Worm (Caenorhabditis elegans) whole organism, mixed stage, embryonic: Measurements from ENCODE around the gene F15B9.8.

ENCODE experiments used
- M03D4.4 ChIP-seq: sonication (generic microtip); optimal IDR thresholded peaks from 2 replicates; lab custom pipeline; 2017; ENCODE audit warnings: mild to moderate bottlenecking, missing genetic modification characterization, missing compliant biosample characterization
- bed-3 ChIP-seq: fragments of 200-800 bp; sonication (Bioruptor generic); optimal IDR thresholded peaks from 3 replicates; lab custom pipeline; 2018; ENCODE audit warnings: mild to moderate bottlenecking, missing genetic modification characterization, moderate library complexity, missing compliant biosample characterization
- blmp-1 ChIP-seq: fragments of 150-350 bp; optimal IDR thresholded peaks from 2 replicates; lab custom pipeline; 2014; ENCODE audit warnings: missing biosample characterization, missing genetic modification characterization
- ceh-39 ChIP-seq: fragments of 150-350 bp; optimal IDR thresholded peaks from 2 replicates; lab custom pipeline; 2014; ENCODE audit warnings: missing biosample characterization, missing genetic modification characterization
- ceh-43 ChIP-seq: fragments of 200-800 bp; sonication (Bioruptor generic); optimal IDR thresholded peaks from 2 replicates; lab custom pipeline; 2018; ENCODE audit warnings: mild to moderate bottlenecking, missing genetic modification characterization, moderate library complexity, missing compliant biosample characterization
- ceh-83 ChIP-seq: fragments of 200-800 bp; sonication (Bioruptor generic); optimal IDR thresholded peaks from 2 replicates; lab custom pipeline; 2018; ENCODE audit warnings: mild to moderate bottlenecking, missing genetic modification characterization, missing compliant biosample characterization
- ces-1 ChIP-seq: fragments of 150-350 bp; optimal IDR thresholded peaks from 2 replicates; lab custom pipeline; 2014; ENCODE audit warnings: missing biosample characterization, missing genetic modification reagents, missing genetic modification characterization
- cnd-1 ChIP-seq: fragments of 200-800 bp; sonication (Bioruptor generic); optimal IDR thresholded peaks from 2 replicates; lab custom pipeline; 2018; ENCODE audit warnings: mild to moderate bottlenecking, missing genetic modification characterization, missing compliant biosample characterization
- drap-1 ChIP-seq: fragments of 200-800 bp; sonication (Bioruptor generic); optimal IDR thresholded peaks from 3 replicates; lab custom pipeline; 2018; ENCODE audit warnings: mild to moderate bottlenecking, missing genetic modification characterization, missing compliant biosample characterization
- elt-1 ChIP-seq: sonication (generic microtip); optimal IDR thresholded peaks from 2 replicates; lab custom pipeline; 2017; ENCODE audit warnings: missing genetic modification characterization, mild to moderate bottlenecking, missing compliant biosample characterization, antibody characterized with exemption, moderate library complexity, borderline replicate concordance; ENCODE audit not compliant: insufficient read depth
- elt-3 ChIP-seq: fragments of 150-350 bp; optimal IDR thresholded peaks from 2 replicates; lab custom pipeline; 2014; ENCODE audit warnings: missing biosample characterization, missing genetic modification characterization
- flh-1 ChIP-seq: fragments of 200-800 bp; sonication (Bioruptor generic); optimal IDR thresholded peaks from 2 replicates; lab custom pipeline; 2018; ENCODE audit warnings: mild to moderate bottlenecking, missing genetic modification characterization, moderate library complexity, missing compliant biosample characterization
- ham-2 ChIP-seq: fragments of 200-800 bp; sonication (Bioruptor generic); optimal IDR thresholded peaks from 2 replicates; lab custom pipeline; 2018; ENCODE audit warnings: mild to moderate bottlenecking, missing genetic modification characterization, missing compliant biosample characterization
- hlh-1 ChIP-seq: fragments of 150-350 bp; optimal IDR thresholded peaks from 2 replicates; lab custom pipeline; 2014; ENCODE audit warnings: missing biosample characterization, missing genetic modification reagents, missing genetic modification characterization
- lin-13 ChIP-seq: fragments of 150-350 bp; optimal IDR thresholded peaks from 2 replicates; lab custom pipeline; 2014; ENCODE audit warnings: missing biosample characterization, missing genetic modification characterization
- lin-32 ChIP-seq: fragments of 200-800 bp; sonication (Bioruptor generic); optimal IDR thresholded peaks from 2 replicates; lab custom pipeline; 2018; ENCODE audit warnings: mild to moderate bottlenecking, missing genetic modification characterization, missing compliant biosample characterization
- lsy-2 ChIP-seq: fragments of 150-350 bp; optimal IDR thresholded peaks from 2 replicates; lab custom pipeline; 2014; ENCODE audit warnings: missing biosample characterization, missing genetic modification characterization
- mab-5 ChIP-seq: fragments of 150-350 bp; optimal IDR thresholded peaks from 2 replicates; lab custom pipeline; 2014; ENCODE audit warnings: missing biosample characterization, missing genetic modification characterization
- mep-1 ChIP-seq: fragments of 150-350 bp; optimal IDR thresholded peaks from 2 replicates; lab custom pipeline; 2017; ENCODE audit warnings: missing biosample characterization, missing genetic modification reagents, missing genetic modification characterization, inconsistent platforms
- mls-2 ChIP-seq: sonication (generic microtip); optimal IDR thresholded peaks from 2 replicates; lab custom pipeline; 2016; ENCODE audit warnings: mild to moderate bottlenecking, missing genetic modification characterization, moderate library complexity, missing compliant biosample characterization
- nhr-12 ChIP-seq: fragments of 150-350 bp; optimal IDR thresholded peaks from 2 replicates; lab custom pipeline; 2014; ENCODE audit warnings: missing biosample characterization, missing genetic modification characterization
- nhr-2 ChIP-seq: fragments of 150-350 bp; optimal IDR thresholded peaks from 2 replicates; lab custom pipeline; 2014; ENCODE audit warnings: missing biosample characterization, missing genetic modification characterization
- nhr-237 ChIP-seq: fragments of 150-350 bp; optimal IDR thresholded peaks from 2 replicates; lab custom pipeline; 2014; ENCODE audit warnings: missing biosample characterization, missing genetic modification characterization
- nhr-28 ChIP-seq: fragments of 150-350 bp; optimal IDR thresholded peaks from 2 replicates; lab custom pipeline; 2014; ENCODE audit warnings: missing biosample characterization, missing genetic modification characterization
- nhr-76 ChIP-seq: sonication (generic microtip); optimal IDR thresholded peaks from 2 replicates; lab custom pipeline; 2017; ENCODE audit warnings: missing biosample characterization, missing genetic modification characterization
- pha-4 ChIP-seq: fragments of 150-350 bp; optimal IDR thresholded peaks from 2 replicates; lab custom pipeline; 2018; ENCODE audit warnings: missing biosample characterization, missing genetic modification reagents, missing genetic modification characterization
- sem-2 ChIP-seq: fragments of 200-800 bp; sonication (Bioruptor generic); optimal IDR thresholded peaks from 2 replicates; lab custom pipeline; 2018; ENCODE audit warnings: mild to moderate bottlenecking, missing genetic modification characterization, missing compliant biosample characterization
- snpc-4 ChIP-seq: fragments of 150-350 bp; optimal IDR thresholded peaks from 2 replicates; lab custom pipeline; 2014; ENCODE audit warnings: missing biosample characterization, missing genetic modification characterization
- sptf-1 ChIP-seq: sonication (generic microtip); optimal IDR thresholded peaks from 2 replicates; lab custom pipeline; 2017; ENCODE audit warnings: mild to moderate bottlenecking, missing genetic modification characterization, moderate library complexity, missing compliant biosample characterization
- tbx-8 ChIP-seq: fragments of 200-800 bp; sonication (Bioruptor generic); optimal IDR thresholded peaks from 2 replicates; lab custom pipeline; 2018; ENCODE audit warnings: mild to moderate bottlenecking, missing genetic modification characterization, moderate library complexity, missing compliant biosample characterization
- unc-120 ChIP-seq: sonication (generic microtip); optimal IDR thresholded peaks from 2 replicates; lab custom pipeline; 2017; ENCODE audit warnings: missing genetic modification characterization, missing compliant biosample characterization; ENCODE audit not compliant: poor library complexity, severe bottlenecking
- unc-39 ChIP-seq: fragments of 150-350 bp; optimal IDR thresholded peaks from 2 replicates; lab custom pipeline; 2014; ENCODE audit warnings: missing biosample characterization, missing genetic modification characterization
- unc-62 ChIP-seq: fragments of 150-350 bp; optimal IDR thresholded peaks from 2 replicates; lab custom pipeline; 2014; ENCODE audit warnings: missing biosample characterization, missing genetic modification reagents, missing genetic modification characterization
- zip-8 ChIP-seq: fragments of 150-350 bp; optimal IDR thresholded peaks from 2 replicates; lab custom pipeline; 2014; ENCODE audit warnings: missing biosample characterization, missing genetic modification characterization
- ztf-11 ChIP-seq: fragments of 150-350 bp; optimal IDR thresholded peaks from 2 replicates; lab custom pipeline; 2014; ENCODE audit warnings: missing biosample characterization, missing genetic modification characterization

Gene F15B9.8

DNA sequence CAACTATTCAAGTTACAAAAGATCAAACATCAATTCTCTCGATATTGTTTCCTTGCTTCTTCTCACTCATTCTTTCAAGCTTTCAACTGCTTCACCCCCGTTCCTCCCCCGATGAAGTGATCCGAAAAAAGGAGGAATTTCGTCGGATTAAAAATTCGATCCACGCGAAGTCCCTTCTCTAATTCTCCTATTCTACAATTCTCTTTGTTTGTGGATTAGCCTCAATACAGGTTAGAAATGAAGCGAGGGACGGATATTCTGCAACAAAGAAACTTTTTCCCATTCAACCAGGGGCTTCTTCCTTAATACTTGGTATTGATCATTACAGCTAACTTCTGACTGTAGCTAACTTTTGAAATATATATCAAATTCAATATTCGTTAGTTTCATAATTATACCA, 43.6 kb upstream of the F15B9.8 start, which contains the start of gene grl-2:
Gene grl-2 (plus strand): TSS at position 301 of the 400 bp plus-strand sequence.
- TF ChIP-seq tbx-8 (GFP tag; lab: Kevin White, UChicago) (no peak), ceh-43 (GFP tag; lab: Kevin White, UChicago) (no peak), snpc-4 (tag; lab: Kevin White, UChicago) (no peak), sptf-1 (tag; lab: Kevin White, UChicago) (no peak), ham-2 (GFP tag; lab: Kevin White, UChicago) (no peak), blmp-1 (tag; lab: Kevin White, UChicago) (no peak), elt-3 (tag; lab: Kevin White, UChicago) (no peak)

DNA sequence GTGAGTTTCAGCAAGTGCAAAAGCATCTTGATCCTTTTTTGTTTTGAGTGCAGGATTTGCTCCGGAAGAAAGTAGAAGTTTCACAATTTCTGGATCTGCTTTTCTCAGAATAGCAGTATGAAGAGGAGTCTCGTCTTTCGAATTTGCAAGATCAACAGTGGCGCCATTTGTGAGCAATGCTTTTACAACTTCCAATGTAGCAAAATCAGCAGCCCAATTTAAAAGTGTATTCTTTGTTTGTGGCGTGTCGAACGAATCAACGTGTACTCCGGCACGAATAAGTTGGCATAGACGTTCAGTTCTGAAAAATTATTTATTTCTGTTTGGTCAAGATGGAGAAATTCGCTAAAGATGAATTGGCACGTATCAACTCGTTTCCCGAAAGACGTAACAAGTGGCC, 38.7 kb upstream of the F15B9.8 start, which contains the start of gene T16G1.13:
Gene T16G1.13 (plus strand): TSS at position 301 of the 400 bp plus-strand sequence.
- TF ChIP-seq ces-1: no peak
- no peak for TF ChIP-seq tbx-8 (GFP tag; lab: Kevin White, UChicago)
- TF ChIP-seq hlh-1 (tag; lab: Kevin White, UChicago): no peak
- no peak for TF ChIP-seq bed-3 (GFP tag; lab: Kevin White, UChicago)
- no peak for TF ChIP-seq ceh-83
- no peak for TF ChIP-seq nhr-76 (tag; lab: Kevin White, UChicago)
- no peak for TF ChIP-seq lsy-2 (tag; lab: Kevin White, UChicago)
- TF ChIP-seq mls-2 (tag; lab: Kevin White, UChicago): no peak
- TF ChIP-seq lin-32: no peak
- TF ChIP-seq unc-62 (GFP tag; lab: Kevin White, UChicago): no peak
- TF ChIP-seq unc-120: no peak
- no peak for TF ChIP-seq nhr-12
- TF ChIP-seq zip-8 (tag; lab: Kevin White, UChicago): no peak
- no peak for TF ChIP-seq ham-2 (GFP tag; lab: Kevin White, UChicago)
- no peak for TF ChIP-seq sptf-1 (tag; lab: Kevin White, UChicago)
- TF ChIP-seq ceh-39 (tag; lab: Kevin White, UChicago): no peak
- no peak for TF ChIP-seq snpc-4 (tag; lab: Kevin White, UChicago)
- no peak for TF ChIP-seq mep-1
- TF ChIP-seq elt-1 (tag; lab: Kevin White, UChicago): no peak
- no peak for TF ChIP-seq elt-3 (tag; lab: Kevin White, UChicago)

DNA sequence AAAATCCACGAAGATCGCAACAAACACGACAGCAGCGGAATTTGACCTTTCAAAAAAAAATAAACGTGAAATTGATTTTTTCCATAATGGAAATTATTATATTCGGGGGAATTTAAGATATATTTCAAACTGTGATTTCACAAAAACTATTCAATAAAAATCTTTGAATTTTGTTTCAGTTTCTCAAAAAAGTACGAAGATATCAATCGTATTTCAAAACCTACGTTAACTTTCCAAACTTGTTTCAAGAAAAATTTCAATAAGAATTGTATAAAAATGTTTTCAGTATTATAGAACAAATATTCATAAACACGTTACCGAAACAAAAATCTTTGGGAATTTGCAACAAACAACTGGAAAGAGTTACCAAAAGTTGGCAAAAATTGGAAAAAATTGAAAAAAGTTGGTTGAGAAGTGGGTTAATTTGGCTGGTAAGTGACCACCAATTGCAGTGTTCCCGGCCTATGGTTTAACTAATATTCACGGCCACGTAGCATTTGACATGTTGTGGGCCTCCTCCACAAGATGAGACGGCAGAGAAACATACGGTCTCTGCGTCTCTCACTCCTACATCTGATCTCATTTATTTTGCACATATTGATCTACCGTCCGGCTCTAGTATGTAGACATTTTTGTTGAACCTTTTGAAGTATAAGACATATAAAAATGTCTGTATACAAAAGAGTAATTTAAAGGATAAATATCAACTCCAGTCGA, 37.4 kb upstream of the F15B9.8 start, which contains the start of the genes T16G1.9 and T16G1.18:
Gene T16G1.9 (minus strand): TSS at position 51 of the 717 bp plus-strand sequence.
Gene T16G1.18 (plus strand): TSS at position 493 of the 717 bp plus-strand sequence.
- TF ChIP-seq ces-1 (peak; percentile 90), unc-62 (GFP tag; lab: Kevin White, UChicago) (no peak), ztf-11 (tag; lab: Kevin White, UChicago) (no peak), cnd-1 (no peak), M03D4.4 (tag; lab: Kevin White, UChicago) (no peak), hlh-1 (tag; lab: Kevin White, UChicago) (peak; percentile 50), ceh-43 (GFP tag; lab: Kevin White, UChicago) (no peak), lin-32 (no peak), drap-1 (no peak), mab-5 (no peak), snpc-4 (tag; lab: Kevin White, UChicago) (no peak), unc-39 (tag; lab: Kevin White, UChicago) (no peak), elt-1 (tag; lab: Kevin White, UChicago) (no peak), elt-3 (tag; lab: Kevin White, UChicago) (no peak), flh-1 (no peak), blmp-1 (tag; lab: Kevin White, UChicago) (no peak), unc-120 (no peak), tbx-8 (GFP tag; lab: Kevin White, UChicago) (no peak), lin-13 (tag; lab: Kevin White, UChicago) (peak; percentile 14), zip-8 (tag; lab: Kevin White, UChicago) (no peak), ham-2 (GFP tag; lab: Kevin White, UChicago) (no peak), lsy-2 (tag; lab: Kevin White, UChicago) (no peak), mls-2 (tag; lab: Kevin White, UChicago) (no peak), pha-4 (tag; lab: Kevin White, UChicago) (peak; percentile 11), ceh-39 (tag; lab: Kevin White, UChicago) (no peak), mep-1 (peak; percentile 17), sem-2 (no peak), nhr-28 (tag; lab: Kevin White, UChicago) (no peak), nhr-2 (tag; lab: Kevin White, UChicago) (no peak), nhr-237 (tag; lab: Kevin White, UChicago) (peak; percentile 12), bed-3 (GFP tag; lab: Kevin White, UChicago) (no peak), nhr-12 (no peak), ceh-83 (no peak), sptf-1 (tag; lab: Kevin White, UChicago) (no peak), nhr-76 (tag; lab: Kevin White, UChicago) (no peak)
- TF ChIP-seq, all 35 proteins: peak for 6
